Worm (Caenorhabditis elegans): ENCODE measurements around the gene sdz-31.

The sdz-31 gene

ce11 chrV:9856978-9857377 is 23.0 kb upstream of the sdz-31 start:
- no peak for TF ChIP-seq F13H6.1 (tag; optimal IDR thresholded peaks at IDR 0.05)
- TF ChIP-seq nhr-23 (tag; optimal IDR thresholded peaks at IDR 0.05): no peak
- no peak for TF ChIP-seq lin-39 (tag; optimal IDR thresholded peaks at IDR 0.05)
- peak; percentile 7 for TF ChIP-seq sma-9 (GFP tag; optimal IDR thresholded peaks at IDR 0.05)
- TF ChIP-seq sma-9 (tag; optimal IDR thresholded peaks at IDR 0.05): no peak
- peak; percentile 6 for TF ChIP-seq fos-1 (tag; optimal IDR thresholded peaks at IDR 0.05)
- peak; percentile 39 for TF ChIP-seq crh-2 (tag; optimal IDR thresholded peaks at IDR 0.05)

- TF ChIP-seq elt-3 (tag; optimal IDR thresholded peaks at IDR 0.05): no peak
- no peak for TF ChIP-seq unc-55 (GFP tag; optimal IDR thresholded peaks at IDR 0.05)
- no peak for TF ChIP-seq blmp-1 (tag; optimal IDR thresholded peaks at IDR 0.05; ENCODE audit: insufficient read depth)
- no peak for TF ChIP-seq aly-2 (tag; optimal IDR thresholded peaks at IDR 0.05)
- TF ChIP-seq fos-1 (tag; optimal IDR thresholded peaks at IDR 0.05): no peak
- no peak for TF ChIP-seq ztf-11 (tag; optimal IDR thresholded peaks at IDR 0.05)
- no peak for TF ChIP-seq nhr-12 (tag; optimal IDR thresholded peaks at IDR 0.05)
- no peak for TF ChIP-seq peb-1 (tag; optimal IDR thresholded peaks at IDR 0.05)
- no peak for TF ChIP-seq Y55F3AM.14 (GFP tag; optimal IDR thresholded peaks at IDR 0.05)
- no peak for TF ChIP-seq ztf-1 (GFP tag; conservative IDR thresholded peaks at IDR 0.05)
- TF ChIP-seq lin-13 (GFP tag; optimal IDR thresholded peaks at IDR 0.05): no peak
- no peak for TF ChIP-seq lsy-2 (tag; optimal IDR thresholded peaks at IDR 0.05)
- no peak for TF ChIP-seq R02D3.7 (tag; optimal IDR thresholded peaks at IDR 0.05)
- no peak for TF ChIP-seq snpc-4 (tag; optimal IDR thresholded peaks at IDR 0.05)
- TF ChIP-seq nhr-129 (tag; optimal IDR thresholded peaks at IDR 0.05): no peak
- no peak for TF ChIP-seq ztf-4 (tag; optimal IDR thresholded peaks at IDR 0.05)
Measured at ce11 chrV:9859863-9860262, 20.1 kb upstream of the sdz-31 start, which contains the start of gene lsy-12. lsy-12 (minus strand) TSS chrV:9859963.

- TF ChIP-seq ztf-4 (tag; optimal IDR thresholded peaks at IDR 0.05) (no peak), aly-2 (tag; optimal IDR thresholded peaks at IDR 0.05) (no peak), skn-1 (tag; optimal IDR thresholded peaks at IDR 0.05) (no peak), lsy-2 (tag; optimal IDR thresholded peaks at IDR 0.05) (peak in 1 of 2 experiments; percentile 82), crh-2 (tag; optimal IDR thresholded peaks at IDR 0.05) (no peak), C34F6.9 (tag; optimal IDR thresholded peaks at IDR 0.05) (no peak)
Measured at ce11 chrV:9860337-9860736, 19.6 kb upstream of the sdz-31 start.

ce11 chrV:9868311-9868710 is 11.7 kb upstream of the sdz-31 start, which contains the start of gene srab-17:
srab-17 (minus strand) TSS chrV:9868411.
- TF ChIP-seq mab-5 (tag; optimal IDR thresholded peaks at IDR 0.05) (no peak), lin-13 (GFP tag; optimal IDR thresholded peaks at IDR 0.05) (no peak), skn-1 (tag; optimal IDR thresholded peaks at IDR 0.05) (no peak), elt-3 (tag; optimal IDR thresholded peaks at IDR 0.05) (no peak), ZK546.5 (tag; optimal IDR thresholded peaks at IDR 0.05) (no peak), egl-27 (tag; optimal IDR thresholded peaks at IDR 0.05) (no peak), ztf-4 (tag; optimal IDR thresholded peaks at IDR 0.05) (no peak)

- no peak for TF ChIP-seq egl-27 (tag; optimal IDR thresholded peaks at IDR 0.05)
Measured at ce11 chrV:9871339-9871738, 8.6 kb upstream of the sdz-31 start, which contains the start of gene srab-18. srab-18 (minus strand) TSS chrV:9871439.

- TF ChIP-seq zag-1 (tag; optimal IDR thresholded peaks at IDR 0.05) (no peak), nhr-12 (tag; optimal IDR thresholded peaks at IDR 0.05) (no peak), nhr-77 (tag; optimal IDR thresholded peaks at IDR 0.05) (no peak), Y55F3AM.14 (GFP tag; optimal IDR thresholded peaks at IDR 0.05) (no peak), F13H6.1 (tag; optimal IDR thresholded peaks at IDR 0.05) (no peak), lin-13 (GFP tag; optimal IDR thresholded peaks at IDR 0.05) (no peak), fos-1 (tag; optimal IDR thresholded peaks at IDR 0.05) (no peak), ztf-1 (GFP tag; conservative IDR thresholded peaks at IDR 0.05) (no peak)
Measured at ce11 chrV:9879404-9879803, 563 bp upstream of the sdz-31 start, which contains the start of gene srab-26. srab-26 (minus strand) TSS chrV:9879504.

ce11 chrV:9885918-9886488 is 6.0 kb downstream of the sdz-31 start, which contains the start of gene clp-9:
clp-9 (minus strand) TSS chrV:9885968.
- TF ChIP-seq ceh-82 (tag; optimal IDR thresholded peaks at IDR 0.05) (no peak), C34F6.9 (tag; optimal IDR thresholded peaks at IDR 0.05) (peak; percentile 31), unc-55 (GFP tag; optimal IDR thresholded peaks at IDR 0.05) (peak; percentile 77)

Data from whole organism, L2 larva.